Fruit fly (Drosophila melanogaster) whole organism, adult: ENCODE data around the gene CG17195.

Experiments
- CG1620 ChIP-seq: fragments of 200-800 bp; sonication (Bioruptor generic); optimal IDR thresholded peaks from 2 replicates; lab custom pipeline; 2016; ENCODE audit warnings: missing biosample characterization, missing genetic modification characterization
- CG7101 ChIP-seq: fragments of 200-800 bp; sonication (Bioruptor generic); optimal IDR thresholded peaks from 2 replicates; lab custom pipeline; 2018; ENCODE audit warnings: missing biosample characterization, mild to moderate bottlenecking, missing genetic modification characterization, moderate library complexity
- Crg-1 ChIP-seq: fragments of 200-800 bp; sonication (Bioruptor generic); optimal IDR thresholded peaks from 2 replicates; lab custom pipeline; 2016; ENCODE audit warnings: missing biosample characterization, missing genetic modification characterization
- bab1 ChIP-seq: fragments of 200-800 bp; sonication (Bioruptor generic); optimal IDR thresholded peaks from 3 replicates; lab custom pipeline; 2019; ENCODE audit warnings: missing biosample characterization, mild to moderate bottlenecking, missing genetic modification characterization, moderate library complexity
- kay ChIP-seq: fragments of 200-800 bp; sonication (Bioruptor generic); peaks from one replicate; lab custom pipeline; 2016; ENCODE audit warnings: missing biosample characterization, missing genetic modification characterization, borderline replicate concordance
- ovo ChIP-seq: fragments of 200-800 bp; sonication (Bioruptor generic); optimal IDR thresholded peaks from 2 replicates; lab custom pipeline; 2016; ENCODE audit warnings: missing biosample characterization, missing genetic modification characterization
- pad ChIP-seq: fragments of 200-800 bp; sonication (Bioruptor generic); optimal IDR thresholded peaks from 3 replicates; lab custom pipeline; 2017; ENCODE audit warnings: missing biosample characterization, missing genetic modification characterization, mild to moderate bottlenecking, moderate library complexity, missing genetic modification reagents

- TF ChIP-seq Crg-1 (GFP tag; lab: Kevin White, UChicago), result no peak
- no peak for TF ChIP-seq CG7101
- TF ChIP-seq pad (GFP tag; lab: Kevin White, UChicago), result no peak
- no peak for TF ChIP-seq ovo
- TF ChIP-seq CG1620, result no peak
- TF ChIP-seq bab1 (GFP tag; lab: Kevin White, UChicago), result no peak
- TF ChIP-seq kay (GFP tag; lab: Kevin White, UChicago), result no peak
Measured at dm6 chr3R:25763005-25763404, 14.0 kb downstream of the CG17195 start, which contains the start of gene LpR1.
